Worm (Caenorhabditis elegans) whole organism, midembryonic: Measurements from ENCODE around the gene C12D12.3.

Experiments used
- T22C8.4 ChIP-seq: fragments of 200-800 bp; sonication (Bioruptor generic); IDR thresholded peaks from 2 replicates; pipeline ENCODE4 v1.3.6; 2022; ENCODE audit warnings: missing genetic modification characterization, missing compliant biosample characterization
- cog-1 ChIP-seq: sonication (generic microtip); optimal IDR thresholded peaks from 2 replicates; lab custom pipeline; 2016; ENCODE audit warnings: missing genetic modification characterization, missing compliant biosample characterization
- flt-1 ChIP-seq: fragments of 200-800 bp; sonication (Bioruptor generic); IDR thresholded peaks from 2 replicates; pipeline ENCODE4 v1.3.6; 2022; ENCODE audit warnings: missing genetic modification characterization, missing compliant biosample characterization
- klf-2 ChIP-seq: fragments of 200-800 bp; sonication (Bioruptor generic); conservative IDR thresholded peaks from 2 replicates; pipeline ENCODE4 v1.3.6; 2022; ENCODE audit warnings: missing genetic modification reagents, missing genetic modification characterization, missing compliant biosample characterization
- med-1 ChIP-seq: sonication (generic microtip); optimal IDR thresholded peaks from 2 replicates; lab custom pipeline; 2017; ENCODE audit warnings: missing genetic modification characterization, mild to moderate bottlenecking, missing compliant biosample characterization, antibody characterized with exemption, missing genetic modification reagents; ENCODE audit not compliant: insufficient read depth
- ref-1 ChIP-seq: fragments of 200-800 bp; sonication (Bioruptor generic); conservative IDR thresholded peaks from 2 replicates; pipeline ENCODE4 v1.3.6; 2022; ENCODE audit warnings: missing genetic modification reagents, missing genetic modification characterization, missing compliant biosample characterization
- tab-1 ChIP-seq: fragments of 200-800 bp; sonication (Bioruptor generic); IDR thresholded peaks from 2 replicates; pipeline ENCODE4 v1.3.6; 2022; ENCODE audit warnings: missing genetic modification characterization, missing compliant biosample characterization
- ztf-23 ChIP-seq: fragments of 200-800 bp; sonication (Bioruptor generic); IDR thresholded peaks from 2 replicates; pipeline ENCODE4 v1.3.6; 2022; ENCODE audit warnings: missing genetic modification reagents, missing genetic modification characterization, missing compliant biosample characterization
- ztf-29 ChIP-seq: fragments of 200-800 bp; sonication (Bioruptor generic); IDR thresholded peaks from 2 replicates; pipeline ENCODE4 v1.3.6; 2022; ENCODE audit warnings: missing genetic modification reagents, missing genetic modification characterization, missing compliant biosample characterization

The C12D12.3 gene

DNA sequence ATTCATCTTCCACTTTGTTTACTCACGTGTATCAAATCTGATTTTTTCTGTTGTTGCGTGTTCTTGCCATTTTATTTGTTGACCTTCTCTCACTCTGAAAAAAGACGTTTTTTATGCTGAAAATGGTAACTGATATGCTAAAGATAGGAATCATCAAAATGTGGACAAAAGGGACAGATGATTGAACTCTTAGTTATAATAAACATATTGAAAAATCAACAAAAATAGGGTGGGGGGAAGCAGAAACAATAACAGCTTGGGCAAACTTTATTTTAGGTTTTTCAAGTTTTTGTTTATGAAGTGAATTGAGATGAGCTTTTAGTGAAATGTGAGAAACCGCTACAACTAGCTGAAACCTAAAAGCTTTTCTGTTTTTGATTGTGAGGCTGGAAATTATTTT is 43.8 kb downstream of the C12D12.3 start, which contains the start of gene F56B6.6:
TSS of gene F56B6.6 (minus strand) at position 101 of the 400 bp plus-strand sequence.
- TF ChIP-seq ztf-23 (GFP tag; lab: Robert Waterston, UW) (no peak), ztf-29 (GFP tag; lab: Robert Waterston, UW) (no peak), flt-1 (GFP tag; lab: Robert Waterston, UW) (no peak), ref-1 (no peak), med-1 (GFP tag; lab: Kevin White, UChicago) (no peak), klf-2 (GFP tag; lab: Robert Waterston, UW) (no peak), T22C8.4 (GFP tag; lab: Robert Waterston, UW) (no peak), cog-1 (tag; lab: Kevin White, UChicago) (no peak), tab-1 (GFP tag; lab: Robert Waterston, UW) (no peak)

DNA sequence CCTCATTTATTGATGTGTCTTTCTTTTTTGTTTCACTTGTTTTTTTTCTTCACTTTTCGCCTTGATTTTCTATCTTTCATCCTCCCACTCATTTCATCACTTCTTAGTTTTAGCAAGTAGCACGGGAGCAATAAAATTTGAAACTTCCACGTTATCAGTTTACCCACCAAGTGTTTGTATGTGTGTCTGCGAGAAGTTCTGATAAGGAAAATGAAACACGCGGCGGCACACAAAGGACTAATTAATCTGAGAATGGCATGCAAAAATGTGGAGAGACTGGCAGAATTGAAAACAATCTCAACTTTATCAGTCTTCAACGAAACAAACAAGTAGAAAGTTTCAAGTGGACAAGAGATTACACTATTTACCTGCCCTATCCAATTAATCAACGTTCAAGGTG is 45.1 kb downstream of the C12D12.3 start:
- TF ChIP-seq cog-1 (tag; lab: Kevin White, UChicago) (no peak), med-1 (GFP tag; lab: Kevin White, UChicago) (no peak), tab-1 (GFP tag; lab: Robert Waterston, UW) (no peak), ztf-29 (GFP tag; lab: Robert Waterston, UW) (no peak), klf-2 (GFP tag; lab: Robert Waterston, UW) (no peak), flt-1 (GFP tag; lab: Robert Waterston, UW) (no peak), ztf-23 (GFP tag; lab: Robert Waterston, UW) (no peak), T22C8.4 (GFP tag; lab: Robert Waterston, UW) (no peak), ref-1 (no peak)

ce11 chrX:3535505-3535904 is 46.4 kb downstream of the C12D12.3 start:
- TF ChIP-seq ref-1 (no peak), ztf-23 (GFP tag; lab: Robert Waterston, UW) (no peak), cog-1 (tag; lab: Kevin White, UChicago) (no peak), T22C8.4 (GFP tag; lab: Robert Waterston, UW) (no peak), tab-1 (GFP tag; lab: Robert Waterston, UW) (no peak), med-1 (GFP tag; lab: Kevin White, UChicago) (no peak), klf-2 (GFP tag; lab: Robert Waterston, UW) (no peak), flt-1 (GFP tag; lab: Robert Waterston, UW) (no peak), ztf-29 (GFP tag; lab: Robert Waterston, UW) (no peak)

DNA sequence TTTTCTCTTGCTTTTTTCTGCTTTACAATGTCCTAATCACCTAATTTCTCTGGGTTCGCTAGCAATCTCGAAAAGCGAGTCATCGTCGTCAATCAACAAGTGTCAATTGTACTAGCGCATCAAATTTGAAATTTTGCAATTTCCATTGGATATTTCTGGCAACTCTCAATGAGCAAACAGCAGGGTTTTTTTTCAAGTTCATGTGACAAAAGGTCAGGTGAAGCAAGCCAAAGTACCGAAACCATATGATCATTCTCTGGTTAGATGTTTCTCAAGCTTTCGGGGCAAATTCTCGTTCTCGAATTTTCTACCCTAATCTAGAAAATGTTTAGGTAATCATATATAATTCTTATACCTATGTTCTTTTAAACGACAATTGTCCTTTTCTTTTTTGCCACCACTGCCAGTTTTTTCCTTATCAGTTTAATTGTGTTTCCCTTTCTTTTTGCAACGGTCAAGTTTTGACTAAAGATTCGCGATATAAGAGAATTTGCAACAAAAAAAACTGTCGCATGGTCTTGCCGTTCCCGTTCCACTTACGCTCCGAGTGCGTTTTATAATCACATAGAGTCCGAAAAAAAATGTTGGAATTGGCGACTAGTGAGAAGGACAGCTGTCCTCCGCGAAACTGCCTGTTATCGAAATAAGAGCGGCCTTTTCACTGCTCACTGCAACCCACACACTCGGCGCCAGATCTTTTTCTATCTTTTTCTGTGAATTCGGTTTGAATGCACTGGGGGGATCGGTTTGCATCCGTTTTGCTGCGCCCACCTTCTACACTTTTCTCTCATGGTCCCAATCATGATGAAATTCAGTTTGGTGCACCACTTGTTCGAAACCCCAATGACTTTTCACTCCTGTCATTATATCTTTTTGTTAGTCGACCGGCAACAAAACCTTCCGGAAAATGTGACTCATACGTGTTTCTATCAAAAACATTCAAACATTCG is 47.5 kb downstream of the C12D12.3 start:
- no peak for TF ChIP-seq flt-1 (GFP tag; lab: Robert Waterston, UW)

DNA sequence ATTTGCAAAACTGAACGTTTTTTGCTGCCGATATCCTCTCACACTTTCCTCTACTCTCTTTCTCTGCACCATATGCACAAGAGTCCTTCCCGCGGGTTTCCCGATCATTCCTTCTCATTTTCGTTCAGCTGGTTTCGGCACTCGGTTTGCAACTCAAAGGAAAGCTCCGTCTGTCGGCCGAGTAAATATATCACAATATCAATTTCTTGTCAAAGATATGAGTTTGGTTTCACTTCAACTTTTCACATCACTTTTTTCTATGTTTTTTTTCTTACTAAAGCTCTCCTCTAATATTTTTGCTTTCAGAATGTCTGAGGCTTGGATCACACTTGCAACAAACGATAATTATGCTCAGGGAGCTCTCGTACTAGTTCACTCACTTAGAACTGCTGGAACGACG is 48.2 kb downstream of the C12D12.3 start, which contains the start of gene gyg-1:
TSS of gene gyg-1 (plus strand) at position 301 of the 400 bp plus-strand sequence.
- TF ChIP-seq ztf-29 (GFP tag; lab: Robert Waterston, UW) (no peak), tab-1 (GFP tag; lab: Robert Waterston, UW) (no peak), T22C8.4 (GFP tag; lab: Robert Waterston, UW) (no peak), flt-1 (GFP tag; lab: Robert Waterston, UW) (no peak), ref-1 (no peak), klf-2 (GFP tag; lab: Robert Waterston, UW) (no peak), ztf-23 (GFP tag; lab: Robert Waterston, UW) (no peak), med-1 (GFP tag; lab: Kevin White, UChicago) (no peak), cog-1 (tag; lab: Kevin White, UChicago) (no peak)

- TF ChIP-seq ref-1 = no peak
- TF ChIP-seq tab-1 (GFP tag; lab: Robert Waterston, UW) = no peak
- no peak for TF ChIP-seq T22C8.4 (GFP tag; lab: Robert Waterston, UW)
- no peak for TF ChIP-seq ztf-23 (GFP tag; lab: Robert Waterston, UW)
- TF ChIP-seq med-1 (GFP tag; lab: Kevin White, UChicago) = no peak
- TF ChIP-seq ztf-29 (GFP tag; lab: Robert Waterston, UW) = no peak
- no peak for TF ChIP-seq flt-1 (GFP tag; lab: Robert Waterston, UW)
- no peak for TF ChIP-seq cog-1 (tag; lab: Kevin White, UChicago)
- no peak for TF ChIP-seq klf-2 (GFP tag; lab: Robert Waterston, UW)
Measured at ce11 chrX:3538067-3538466, 49.0 kb downstream of the C12D12.3 start.

ce11 chrX:3540861-3541260 is 51.8 kb downstream of the C12D12.3 start:
- 0 out of 2 replicates have a peak, but pooled peaks have one; percentile 43 for TF ChIP-seq flt-1 (GFP tag; lab: Robert Waterston, UW)
- TF ChIP-seq cog-1 (tag; lab: Kevin White, UChicago) = peak; percentile 27
- peak; percentile 50; the same call in 1 of the 2 replicates for TF ChIP-seq tab-1 (GFP tag; lab: Robert Waterston, UW)
- no peak for TF ChIP-seq ztf-29 (GFP tag; lab: Robert Waterston, UW)
- no peak for TF ChIP-seq T22C8.4 (GFP tag; lab: Robert Waterston, UW)
